Fruit fly (Drosophila melanogaster) whole organism, embryonic: ENCODE results near the gene Cul6.
A peak's percentile ranks its signal among the peaks of the same experiment; 100 is the strongest.

Experiments
- Antp ChIP-seq: fragments of 200-800 bp; sonication (Bioruptor generic); optimal IDR thresholded peaks from 3 replicates; lab custom pipeline; 2016; ENCODE audit warnings: missing biosample characterization, missing genetic modification characterization
- CG11723 ChIP-seq: fragments of 200-800 bp; sonication (Bioruptor generic); optimal IDR thresholded peaks from 2 replicates; lab custom pipeline; 2017; ENCODE audit warnings: missing biosample characterization, mild to moderate bottlenecking, missing genetic modification characterization
- CG14710 ChIP-seq: fragments of 200-800 bp; sonication (Bioruptor generic); optimal IDR thresholded peaks from 3 replicates; lab custom pipeline; 2019; ENCODE audit warnings: missing biosample characterization, mild to moderate bottlenecking, missing genetic modification characterization, moderate library complexity
- CG17829 ChIP-seq: fragments of 200-800 bp; optimal IDR thresholded peaks from 2 replicates; lab custom pipeline; 2019; ENCODE audit warnings: missing biosample characterization, mild to moderate bottlenecking, missing genetic modification characterization, moderate library complexity
- CG2129 ChIP-seq: fragments of 200-800 bp; sonication (Bioruptor generic); IDR thresholded peaks from 2 replicates; pipeline ENCODE4 v1.3.6; 2022; ENCODE audit warnings: missing biosample characterization, missing genetic modification characterization; ENCODE audit not compliant: partially characterized antibody
- CG2889 ChIP-seq: fragments of 200-800 bp; sonication (Bioruptor generic); IDR thresholded peaks from 3 replicates; pipeline ENCODE4 v1.3.6; 2022; ENCODE audit warnings: missing biosample characterization, missing genetic modification characterization
- CG3065 ChIP-seq: fragments of 200-800 bp; sonication (Bioruptor generic); optimal IDR thresholded peaks from 2 replicates; lab custom pipeline; 2016; ENCODE audit warnings: missing biosample characterization, missing genetic modification characterization
- CG31388 ChIP-seq: fragments of 200-800 bp; sonication (Bioruptor generic); optimal IDR thresholded peaks from 2 replicates; lab custom pipeline; 2016; ENCODE audit warnings: missing biosample characterization, missing genetic modification characterization
- CG4424 ChIP-seq: fragments of 200-800 bp; sonication (Bioruptor generic); optimal IDR thresholded peaks from 3 replicates; lab custom pipeline; 2016; ENCODE audit warnings: missing biosample characterization, missing genetic modification characterization
- CG5180 ChIP-seq: fragments of 200-800 bp; sonication (Bioruptor generic); optimal IDR thresholded peaks from 3 replicates; lab custom pipeline; 2017; ENCODE audit warnings: missing biosample characterization, missing genetic modification characterization, mild to moderate bottlenecking, moderate library complexity, missing genetic modification reagents
- CG5953 ChIP-seq: fragments of 200-800 bp; sonication (Bioruptor generic); IDR thresholded peaks from 2 replicates; pipeline ENCODE4 v1.3.6; 2022; ENCODE audit warnings: missing biosample characterization, missing genetic modification characterization
- CG6254 ChIP-seq: fragments of 200-800 bp; sonication (Bioruptor generic); optimal IDR thresholded peaks from 3 replicates; lab custom pipeline; 2017; ENCODE audit warnings: mild to moderate bottlenecking, missing biosample characterization, missing genetic modification reagents, missing genetic modification characterization
- CG6654 ChIP-seq: fragments of 200-800 bp; sonication (Bioruptor generic); optimal IDR thresholded peaks from 2 replicates; lab custom pipeline; 2017; ENCODE audit warnings: missing biosample characterization, mild to moderate bottlenecking, missing genetic modification characterization
- CG7839 ChIP-seq: fragments of 200-800 bp; sonication (Bioruptor generic); optimal IDR thresholded peaks from 3 replicates; lab custom pipeline; 2018; ENCODE audit warnings: missing biosample characterization, mild to moderate bottlenecking, missing genetic modification characterization, moderate library complexity
- CG7928 ChIP-seq: fragments of 200-800 bp; sonication (Bioruptor generic); optimal IDR thresholded peaks from 2 replicates; lab custom pipeline; 2017; ENCODE audit warnings: missing biosample characterization, mild to moderate bottlenecking, missing genetic modification characterization
- CG7963 ChIP-seq: fragments of 200-800 bp; sonication (Bioruptor generic); IDR thresholded peaks from 3 replicates; pipeline ENCODE4 v1.3.6; 2022; ENCODE audit warnings: missing biosample characterization, missing genetic modification characterization; ENCODE audit not compliant: partially characterized antibody
- CG8089 ChIP-seq: fragments of 200-800 bp; sonication (Bioruptor generic); optimal IDR thresholded peaks from 3 replicates; lab custom pipeline; 2016; ENCODE audit warnings: missing biosample characterization, missing genetic modification characterization
- CrebB ChIP-seq: fragments of 200-800 bp; sonication (Bioruptor generic); optimal IDR thresholded peaks from 3 replicates; lab custom pipeline; 2018; ENCODE audit warnings: missing biosample characterization, mild to moderate bottlenecking, missing genetic modification characterization
- D19A ChIP-seq: fragments of 200-800 bp; optimal IDR thresholded peaks from 3 replicates; lab custom pipeline; 2019; ENCODE audit warnings: missing biosample characterization, mild to moderate bottlenecking, missing genetic modification characterization, moderate library complexity
- ERR ChIP-seq: fragments of 200-800 bp; sonication (Bioruptor generic); optimal IDR thresholded peaks from 2 replicates; lab custom pipeline; 2016; ENCODE audit warnings: missing biosample characterization, missing genetic modification characterization
- GATAe ChIP-seq: fragments of 200-800 bp; sonication (Bioruptor generic); conservative IDR thresholded peaks from 2 replicates; pipeline ENCODE4 v1.3.6; 2022; ENCODE audit warnings: missing biosample characterization, missing genetic modification characterization
- HLHmδ ChIP-seq: fragments of 200-800 bp; sonication (Bioruptor generic); optimal IDR thresholded peaks from 2 replicates; lab custom pipeline; 2018; ENCODE audit warnings: missing biosample characterization, mild to moderate bottlenecking, missing genetic modification characterization, moderate library complexity
- Hsf ChIP-seq: fragments of 200-800 bp; sonication (Bioruptor generic); optimal IDR thresholded peaks from 3 replicates; lab custom pipeline; 2016; ENCODE audit warnings: missing biosample characterization, missing genetic modification characterization
- MESR4 ChIP-seq: fragments of 200-800 bp; sonication (Bioruptor generic); optimal IDR thresholded peaks from 2 replicates; lab custom pipeline; 2018; ENCODE audit warnings: missing biosample characterization, mild to moderate bottlenecking, missing genetic modification characterization, moderate library complexity
- Nf-YA ChIP-seq: fragments of 200-800 bp; sonication (Bioruptor generic); IDR thresholded peaks from 2 replicates; pipeline ENCODE4 v1.3.6; 2022; ENCODE audit warnings: missing biosample characterization, missing genetic modification characterization
- Ravus ChIP-seq: fragments of 200-800 bp; sonication (Bioruptor generic); IDR thresholded peaks from 2 replicates; pipeline ENCODE4 v1.3.6; 2022; ENCODE audit warnings: missing biosample characterization, missing genetic modification characterization
- al ChIP-seq: fragments of 200-800 bp; sonication (Bioruptor generic); IDR thresholded peaks from 2 replicates; pipeline ENCODE4 v1.3.6; 2022; ENCODE audit warnings: missing biosample characterization, missing genetic modification characterization
- ara ChIP-seq: fragments of 200-800 bp; sonication (Bioruptor generic); IDR thresholded peaks from 2 replicates; pipeline ENCODE4 v1.3.6; 2022; ENCODE audit warnings: missing biosample characterization, missing genetic modification characterization
- ase ChIP-seq: fragments of 200-800 bp; sonication (Bioruptor generic); IDR thresholded peaks from 3 replicates; pipeline ENCODE4 v1.3.6; 2022; ENCODE audit warnings: missing biosample characterization, missing genetic modification characterization
- bab2 ChIP-seq: fragments of 200-800 bp; sonication (Bioruptor generic); optimal IDR thresholded peaks from 2 replicates; lab custom pipeline; 2016; ENCODE audit warnings: missing biosample characterization, missing genetic modification characterization
- cg ChIP-seq: fragments of 200-800 bp; sonication (Bioruptor generic); optimal IDR thresholded peaks from 3 replicates; lab custom pipeline; 2019; ENCODE audit warnings: missing biosample characterization, mild to moderate bottlenecking, missing genetic modification characterization, moderate library complexity
- crp ChIP-seq, 2 experiments: fragments of 200-800 bp; sonication (Bioruptor generic); optimal IDR thresholded peaks; 2 replicates in 1 of 2; 3 replicates in 1 of 2; lab custom pipeline; 2017; ENCODE audit warnings: missing biosample characterization in 2 of 2, missing genetic modification characterization in 2 of 2, mild to moderate bottlenecking in 1 of 2, moderate library complexity in 1 of 2
- eve ChIP-seq, 2 experiments: fragments of >200 bp; optimal IDR thresholded peaks; 2 replicates each; lab custom pipeline; 2017; ENCODE audit warnings: missing biosample characterization in 2 of 2, missing genetic modification characterization in 2 of 2
- ewg ChIP-seq: fragments of 200-800 bp; sonication (Bioruptor generic); optimal IDR thresholded peaks from 3 replicates; lab custom pipeline; 2017; ENCODE audit warnings: mild to moderate bottlenecking, missing biosample characterization, missing genetic modification reagents, missing genetic modification characterization
- gro ChIP-seq: fragments of 200-800 bp; sonication (Bioruptor generic); optimal IDR thresholded peaks from 2 replicates; lab custom pipeline; 2016; ENCODE audit warnings: missing biosample characterization, missing genetic modification characterization
- gt ChIP-seq: fragments of 200-800 bp; sonication (Bioruptor generic); IDR thresholded peaks from 2 replicates; pipeline ENCODE4 v1.3.6; 2022; ENCODE audit warnings: missing biosample characterization, missing genetic modification characterization
- her ChIP-seq: fragments of 200-800 bp; sonication (Bioruptor generic); optimal IDR thresholded peaks from 2 replicates; lab custom pipeline; 2016; ENCODE audit warnings: missing biosample characterization, missing genetic modification characterization
- ind ChIP-seq: fragments of 200-800 bp; sonication (Bioruptor generic); optimal IDR thresholded peaks from 3 replicates; lab custom pipeline; 2016; ENCODE audit warnings: missing biosample characterization, missing genetic modification characterization
- knrl ChIP-seq: fragments of 200-800 bp; sonication (Bioruptor generic); IDR thresholded peaks from 3 replicates; pipeline ENCODE4 v1.3.6; 2022; ENCODE audit warnings: missing biosample characterization, missing genetic modification characterization; ENCODE audit not compliant: partially characterized antibody
- mam ChIP-seq: fragments of 200-800 bp; sonication (Bioruptor generic); optimal IDR thresholded peaks from 3 replicates; lab custom pipeline; 2016; ENCODE audit warnings: missing biosample characterization, missing genetic modification characterization
- prd ChIP-seq, 3 experiments: fragments of >200 bp in 2 of 3; fragments of 200-800 bp in 1 of 3; sonication (Bioruptor generic) in 1 of 3; optimal IDR thresholded peaks in 2 of 3; IDR thresholded peaks in 1 of 3; 2 replicates in 2 of 3; 3 replicates in 1 of 3; pipeline versions ENCODE4 v1.3.6 to Lab custom; 2017 to 2022; ENCODE audit warnings: missing biosample characterization in 1 of 3, missing genetic modification characterization in 1 of 3
- ranshi ChIP-seq: fragments of 200-800 bp; sonication (Bioruptor generic); IDR thresholded peaks from 2 replicates; pipeline ENCODE4 v1.3.6; 2022; ENCODE audit warnings: missing biosample characterization, missing genetic modification characterization
- salm ChIP-seq: fragments of 200-800 bp; sonication (Bioruptor generic); optimal IDR thresholded peaks from 2 replicates; lab custom pipeline; 2018; ENCODE audit warnings: missing biosample characterization, mild to moderate bottlenecking, missing genetic modification characterization
- stwl ChIP-seq: fragments of 200-800 bp; sonication (Bioruptor generic); optimal IDR thresholded peaks from 3 replicates; lab custom pipeline; 2018; ENCODE audit warnings: missing biosample characterization, mild to moderate bottlenecking, missing genetic modification characterization, moderate library complexity
- tap ChIP-seq: fragments of 200-800 bp; optimal IDR thresholded peaks from 3 replicates; lab custom pipeline; 2019; ENCODE audit warnings: missing biosample characterization, mild to moderate bottlenecking, missing genetic modification characterization, moderate library complexity
- tna ChIP-seq: fragments of 200-800 bp; sonication (Bioruptor generic); IDR thresholded peaks from 2 replicates; pipeline ENCODE4 v1.3.6; 2022; ENCODE audit warnings: missing biosample characterization, missing genetic modification characterization; ENCODE audit not compliant: partially characterized antibody
- ttk ChIP-seq: fragments of 200-800 bp; sonication (Bioruptor generic); IDR thresholded peaks from 2 replicates; pipeline ENCODE4 v2.1.2; 2022; ENCODE audit warnings: missing biosample characterization, missing genetic modification characterization
- vnd ChIP-seq: fragments of 200-800 bp; sonication (Bioruptor generic); IDR thresholded peaks from 3 replicates; pipeline ENCODE4 v1.3.6; 2022; ENCODE audit warnings: missing biosample characterization, missing genetic modification characterization; ENCODE audit not compliant: partially characterized antibody

The Cul6 gene

dm6 chr3L:13036706-13037457, 25.4 kb upstream of the Cul6 start, which contains the start of gene Srrm1 (continued):
- TF ChIP-seq ttk: no peak
- TF ChIP-seq CG3065: no peak
- TF ChIP-seq ewg (GFP tag; lab: Kevin White, UChicago): peak; percentile 80
- peak; percentile 46 for TF ChIP-seq CG17829 (tag; lab: Kevin White, UChicago)
- TF ChIP-seq CG8089 (GFP tag; lab: Kevin White, UChicago): no peak
- no peak for TF ChIP-seq ranshi (GFP tag; lab: Robert Waterston, UW)
- peak; percentile 21; the same call in 1 of the 3 replicates for TF ChIP-seq ase
- no peak for TF ChIP-seq tap
- peak; percentile 41 for TF ChIP-seq ind (GFP tag; lab: Kevin White, UChicago)
- TF ChIP-seq eve (GFP tag; optimal IDR thresholded peaks at IDR 0.05; lab: Kevin White, UChicago): no peak
- TF ChIP-seq crp (GFP tag; optimal IDR thresholded peaks at IDR 0.05; lab: Kevin White, UChicago): peak in 1 of 2 experiments; percentile 20
- TF ChIP-seq CG11723 (GFP tag; lab: Kevin White, UChicago): no peak
- TF ChIP-seq CG6654 (GFP tag; lab: Kevin White, UChicago): no peak
- TF ChIP-seq gt (GFP tag; lab: Robert Waterston, UW): no peak
- peak; percentile 10 for TF ChIP-seq ERR (GFP tag; lab: Kevin White, UChicago)
- peak; percentile 75 for TF ChIP-seq mam (GFP tag; lab: Kevin White, UChicago)
- no peak for TF ChIP-seq GATAe (GFP tag; lab: Robert Waterston, UW)
- peak; percentile 26 for TF ChIP-seq CG4424 (GFP tag; lab: Kevin White, UChicago)
- no peak for TF ChIP-seq salm (tag; lab: Kevin White, UChicago)
- TF ChIP-seq CG5953: 0 out of 2 replicates have a peak, but pooled peaks have one; percentile 37
- peak; percentile 92 for TF ChIP-seq knrl (GFP tag; lab: Robert Waterston, UW)
- TF ChIP-seq CG2889 (GFP tag; lab: Robert Waterston, UW): no peak
- peak; percentile 51 for TF ChIP-seq her (GFP tag; lab: Kevin White, UChicago)
- no peak for TF ChIP-seq D19A (tag; lab: Kevin White, UChicago)
- peak; percentile 90 for TF ChIP-seq cg
- no peak for TF ChIP-seq ara (GFP tag; lab: Robert Waterston, UW)
- peak; percentile 36; the same call in 1 of the 2 replicates for TF ChIP-seq al (GFP tag; lab: Robert Waterston, UW)
- TF ChIP-seq HLHmδ: no peak
- peak; percentile 28 for TF ChIP-seq bab2 (GFP tag; lab: Kevin White, UChicago)
- TF ChIP-seq CG7928 (GFP tag; lab: Kevin White, UChicago): peak; percentile 3
- no peak for TF ChIP-seq CG31388 (GFP tag; lab: Kevin White, UChicago)
- peak; percentile 23 for TF ChIP-seq Antp
- peak; percentile 7 for TF ChIP-seq CG7839 (tag; lab: Kevin White, UChicago)
- peak; percentile 85 for TF ChIP-seq tna (GFP tag; lab: Robert Waterston, UW)
- no peak for TF ChIP-seq CG5180 (GFP tag; lab: Kevin White, UChicago)
- peak; percentile 65 for TF ChIP-seq CG14710
- TF ChIP-seq CG7963: peak; percentile 86
- TF ChIP-seq Ravus (GFP tag; lab: Robert Waterston, UW): no peak
- TF ChIP-seq gro (GFP tag; lab: Kevin White, UChicago): peak; percentile 52
- TF ChIP-seq Hsf: peak; percentile 52
- peak; percentile 88 for TF ChIP-seq vnd (GFP tag; lab: Robert Waterston, UW)
- TF ChIP-seq MESR4 (GFP tag; lab: Kevin White, UChicago): peak; percentile 88
- peak; percentile 24 for TF ChIP-seq CrebB (tag; lab: Kevin White, UChicago)
- no peak for TF ChIP-seq Nf-YA (GFP tag; lab: Robert Waterston, UW)
- TF ChIP-seq CG6254: peak; percentile 100
- TF ChIP-seq stwl: peak; percentile 58
- peak; percentile 70 for TF ChIP-seq CG2129 (GFP tag; lab: Robert Waterston, UW)
- TF ChIP-seq prd (optimal IDR thresholded peaks at IDR 0.05; lab: Kevin White, UChicago): no peak
- TF ChIP-seq prd (GFP tag; IDR thresholded peaks at IDR 0.05; lab: Robert Waterston, UW): no peak
